Worm (Caenorhabditis elegans) whole organism, L3 larva: ENCODE results near the gene fndc-1.

Source experiments
- nhr-11 ChIP-seq: fragments of 150-350 bp; optimal IDR thresholded peaks from 2 replicates; lab custom pipeline; 2014; ENCODE audit warnings: missing biosample characterization, missing genetic modification characterization
- nhr-43 ChIP-seq: sonication (generic microtip); optimal IDR thresholded peaks from 2 replicates; lab custom pipeline; 2016; ENCODE audit warnings: mild to moderate bottlenecking, missing genetic modification characterization, missing compliant biosample characterization; ENCODE audit not compliant: poor library complexity, severe bottlenecking
- nhr-77 ChIP-seq: fragments of 150-350 bp; optimal IDR thresholded peaks from 2 replicates; lab custom pipeline; 2014; ENCODE audit warnings: missing biosample characterization, missing genetic modification characterization
- unc-39 ChIP-seq: sonication (generic microtip); optimal IDR thresholded peaks from 4 replicates; lab custom pipeline; 2017; ENCODE audit warnings: missing biosample characterization, missing genetic modification characterization
- unc-62 ChIP-seq: fragments of 150-350 bp; sonication (generic microtip); optimal IDR thresholded peaks from 4 replicates; lab custom pipeline; 2014; ENCODE audit warnings: missing biosample characterization, missing genetic modification reagents, missing genetic modification characterization

DNA sequence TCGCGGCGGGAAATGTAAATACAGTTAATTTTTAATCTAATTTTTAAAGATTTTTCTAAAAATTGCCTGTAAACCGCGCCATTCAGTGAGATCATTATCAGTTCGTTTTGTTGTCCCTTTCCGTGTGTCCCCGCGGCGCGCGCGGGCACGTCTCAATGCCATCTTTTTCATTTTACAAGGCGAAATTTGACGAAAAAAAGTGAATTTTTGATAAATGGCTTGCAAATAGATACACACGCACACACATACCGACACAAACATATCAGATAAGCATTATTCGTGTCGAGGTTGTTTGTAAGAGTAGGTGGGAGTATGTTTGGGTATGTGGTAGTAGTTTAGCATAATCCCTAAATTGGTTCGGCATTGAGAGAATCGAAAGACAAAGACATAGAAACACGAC, 31.3 kb downstream of the fndc-1 start:
- no peak for TF ChIP-seq nhr-11 (tag; lab: Kevin White, UChicago)
- no peak for TF ChIP-seq nhr-77 (tag; lab: Kevin White, UChicago)
- no peak for TF ChIP-seq nhr-43 (tag; lab: Kevin White, UChicago)
- TF ChIP-seq unc-39 (tag; lab: Kevin White, UChicago): no peak
- TF ChIP-seq unc-62 (GFP tag; lab: Kevin White, UChicago): no peak
